Fruit fly (Drosophila melanogaster) whole organism, embryonic: ENCODE measurements around the gene CG4593.
A peak's percentile ranks its signal among the peaks of the same experiment; 100 is the strongest.

Source experiments
- Ada2b ChIP-seq: fragments of 200-800 bp; sonication (Bioruptor generic); IDR thresholded peaks from 2 replicates; pipeline ENCODE4 v1.3.6; 2022; ENCODE audit warnings: missing biosample characterization, missing genetic modification characterization
- Aef1 ChIP-seq: fragments of 200-800 bp; sonication (Bioruptor generic); IDR thresholded peaks from 3 replicates; pipeline ENCODE4 v1.3.6; 2022; ENCODE audit warnings: missing biosample characterization, missing genetic modification characterization
- CG1024 ChIP-seq: fragments of 200-800 bp; sonication (Bioruptor generic); IDR thresholded peaks from 2 replicates; pipeline ENCODE4 v1.3.6; 2022; ENCODE audit warnings: missing biosample characterization, missing genetic modification characterization
- CG14050 ChIP-seq: fragments of 200-800 bp; sonication (Bioruptor generic); IDR thresholded peaks from 3 replicates; pipeline ENCODE4 v1.3.6; 2022; ENCODE audit warnings: missing biosample characterization, missing genetic modification characterization
- CG15696 ChIP-seq: fragments of 200-800 bp; sonication (Bioruptor generic); optimal IDR thresholded peaks from 2 replicates; lab custom pipeline; 2019; ENCODE audit warnings: missing biosample characterization, mild to moderate bottlenecking, missing genetic modification characterization, moderate library complexity
- CG16779 ChIP-seq: fragments of 200-800 bp; sonication (Bioruptor generic); IDR thresholded peaks from 2 replicates; pipeline ENCODE4 v1.3.6; 2022; ENCODE audit warnings: missing biosample characterization, missing genetic modification characterization
- CG17328 ChIP-seq: fragments of 200-800 bp; sonication (Bioruptor generic); IDR thresholded peaks from 2 replicates; pipeline ENCODE4 v1.3.6; 2022; ENCODE audit warnings: missing biosample characterization, missing genetic modification characterization
- CG18262 ChIP-seq: fragments of 200-800 bp; optimal IDR thresholded peaks from 3 replicates; lab custom pipeline; 2019; ENCODE audit warnings: missing biosample characterization, mild to moderate bottlenecking, missing genetic modification characterization, moderate library complexity
- CG18619 ChIP-seq: fragments of 200-800 bp; sonication (Bioruptor generic); optimal IDR thresholded peaks from 3 replicates; lab custom pipeline; 2017; ENCODE audit warnings: missing biosample characterization, mild to moderate bottlenecking, missing genetic modification characterization
- CG2129 ChIP-seq: fragments of 200-800 bp; sonication (Bioruptor generic); IDR thresholded peaks from 2 replicates; pipeline ENCODE4 v1.3.6; 2022; ENCODE audit warnings: missing biosample characterization, missing genetic modification characterization; ENCODE audit not compliant: partially characterized antibody
- CG30403 ChIP-seq: fragments of 200-800 bp; sonication (Bioruptor generic); optimal IDR thresholded peaks from 3 replicates; lab custom pipeline; 2016; ENCODE audit warnings: missing biosample characterization, missing genetic modification characterization
- CG33557 ChIP-seq: fragments of 200-800 bp; sonication (Bioruptor generic); optimal IDR thresholded peaks from 2 replicates; lab custom pipeline; 2019; ENCODE audit warnings: missing biosample characterization, mild to moderate bottlenecking, missing genetic modification characterization, moderate library complexity
- CG43689 ChIP-seq: fragments of 200-800 bp; sonication (Bioruptor generic); IDR thresholded peaks from 2 replicates; pipeline ENCODE4 v1.3.6; 2022; ENCODE audit warnings: missing biosample characterization, missing genetic modification characterization
- CG4424 ChIP-seq: fragments of 200-800 bp; sonication (Bioruptor generic); optimal IDR thresholded peaks from 3 replicates; lab custom pipeline; 2016; ENCODE audit warnings: missing biosample characterization, missing genetic modification characterization
- CG4707 ChIP-seq: fragments of 200-800 bp; sonication (Bioruptor generic); optimal IDR thresholded peaks from 2 replicates; lab custom pipeline; 2018; ENCODE audit warnings: missing biosample characterization, mild to moderate bottlenecking, missing genetic modification characterization, moderate library complexity
- CG4730 ChIP-seq: fragments of 200-800 bp; sonication (Bioruptor generic); IDR thresholded peaks from 2 replicates; pipeline ENCODE4 v1.3.6; 2022; ENCODE audit warnings: missing biosample characterization, missing genetic modification characterization
- CG8290 ChIP-seq, 3 experiments: fragments of 200-800 bp; sonication (Bioruptor generic); optimal IDR thresholded peaks; 2 replicates each; lab custom pipeline; 2016 to 2019; ENCODE audit warnings: missing biosample characterization in 3 of 3, missing genetic modification characterization in 3 of 3, mild to moderate bottlenecking in 2 of 3, moderate library complexity in 1 of 3
- CG9932 ChIP-seq: fragments of 200-800 bp; sonication (Bioruptor generic); IDR thresholded peaks from 2 replicates; pipeline ENCODE4 v1.3.6; 2022; ENCODE audit warnings: missing biosample characterization, missing genetic modification characterization
- CrebB ChIP-seq: fragments of 200-800 bp; sonication (Bioruptor generic); optimal IDR thresholded peaks from 3 replicates; lab custom pipeline; 2018; ENCODE audit warnings: missing biosample characterization, mild to moderate bottlenecking, missing genetic modification characterization
- D19A ChIP-seq: fragments of 200-800 bp; optimal IDR thresholded peaks from 3 replicates; lab custom pipeline; 2019; ENCODE audit warnings: missing biosample characterization, mild to moderate bottlenecking, missing genetic modification characterization, moderate library complexity
- ERR ChIP-seq: fragments of 200-800 bp; sonication (Bioruptor generic); optimal IDR thresholded peaks from 2 replicates; lab custom pipeline; 2016; ENCODE audit warnings: missing biosample characterization, missing genetic modification characterization
- Elba2 ChIP-seq: fragments of 200-800 bp; sonication (Bioruptor generic); optimal IDR thresholded peaks from 3 replicates; lab custom pipeline; 2016; ENCODE audit warnings: missing biosample characterization, missing genetic modification characterization
- HLH3B ChIP-seq: fragments of 200-800 bp; sonication (Bioruptor generic); IDR thresholded peaks from 2 replicates; pipeline ENCODE4 v1.3.6; 2022; ENCODE audit warnings: missing biosample characterization, missing genetic modification characterization
- HLH54F ChIP-seq: fragments of 200-800 bp; sonication (Bioruptor generic); optimal IDR thresholded peaks from 3 replicates; lab custom pipeline; 2016; ENCODE audit warnings: missing biosample characterization, missing genetic modification characterization
- Hr3 ChIP-seq: fragments of 200-800 bp; sonication (Bioruptor generic); optimal IDR thresholded peaks from 3 replicates; lab custom pipeline; 2016; ENCODE audit warnings: missing biosample characterization, missing genetic modification characterization
- Hr51 ChIP-seq, 2 experiments: fragments of 200-800 bp; sonication (Bioruptor generic); optimal IDR thresholded peaks; 2 replicates in 1 of 2; 3 replicates in 1 of 2; lab custom pipeline; 2016 to 2018; ENCODE audit warnings: missing biosample characterization in 2 of 2, missing genetic modification characterization in 2 of 2, mild to moderate bottlenecking in 1 of 2, moderate library complexity in 1 of 2
- Max ChIP-seq: fragments of 200-800 bp; sonication (Bioruptor generic); optimal IDR thresholded peaks from 2 replicates; lab custom pipeline; 2016; ENCODE audit warnings: missing biosample characterization, mild to moderate bottlenecking, missing genetic modification characterization
- Mes4 ChIP-seq: fragments of 200-800 bp; sonication (Bioruptor generic); optimal IDR thresholded peaks from 2 replicates; lab custom pipeline; 2016; ENCODE audit warnings: missing biosample characterization, missing genetic modification characterization
- Nf-YC ChIP-seq: fragments of 200-800 bp; optimal IDR thresholded peaks from 3 replicates; lab custom pipeline; 2019; ENCODE audit warnings: missing biosample characterization, mild to moderate bottlenecking, missing genetic modification characterization, moderate library complexity
- Ptx1 ChIP-seq: fragments of 200-800 bp; sonication (Bioruptor generic); IDR thresholded peaks from 2 replicates; pipeline ENCODE4 v1.3.6; 2022; ENCODE audit warnings: missing biosample characterization, missing genetic modification characterization
- Six4 ChIP-seq: fragments of 200-800 bp; sonication (Bioruptor generic); optimal IDR thresholded peaks from 2 replicates; lab custom pipeline; 2016; ENCODE audit warnings: missing biosample characterization, missing genetic modification characterization
- TFAM ChIP-seq: fragments of 200-800 bp; sonication (Bioruptor generic); optimal IDR thresholded peaks from 2 replicates; lab custom pipeline; 2017; ENCODE audit warnings: missing biosample characterization, missing genetic modification characterization, inconsistent platforms
- bowl ChIP-seq: fragments of 200-800 bp; sonication (Bioruptor generic); IDR thresholded peaks from 2 replicates; pipeline ENCODE4 v1.3.6; 2022; ENCODE audit warnings: missing biosample characterization, missing genetic modification characterization
- btn ChIP-seq: fragments of 200-800 bp; sonication (Bioruptor generic); optimal IDR thresholded peaks from 2 replicates; lab custom pipeline; 2016; ENCODE audit warnings: missing biosample characterization, missing genetic modification characterization
- cas ChIP-seq: fragments of 200-800 bp; sonication (Bioruptor generic); IDR thresholded peaks from 2 replicates; pipeline ENCODE4 v1.3.6; 2022; ENCODE audit warnings: missing biosample characterization, missing genetic modification characterization
- cato ChIP-seq: fragments of 200-800 bp; sonication (Bioruptor generic); optimal IDR thresholded peaks from 2 replicates; lab custom pipeline; 2016; ENCODE audit warnings: missing biosample characterization, missing genetic modification characterization, borderline replicate concordance
- ci ChIP-seq: fragments of 200-800 bp; sonication (Bioruptor generic); IDR thresholded peaks from 3 replicates; pipeline ENCODE4 v1.3.6; 2022; ENCODE audit warnings: missing biosample characterization, missing genetic modification characterization
- croc ChIP-seq: fragments of 200-800 bp; sonication (Bioruptor generic); conservative IDR thresholded peaks from 3 replicates; pipeline ENCODE4 v1.3.6; 2022; ENCODE audit warnings: missing biosample characterization, missing genetic modification characterization
- dati ChIP-seq: fragments of 200-800 bp; sonication (Bioruptor generic); IDR thresholded peaks from 2 replicates; pipeline ENCODE4 v1.3.6; 2022; ENCODE audit warnings: missing biosample characterization, missing genetic modification characterization
- fd3F ChIP-seq: fragments of 200-800 bp; sonication (Bioruptor generic); optimal IDR thresholded peaks from 2 replicates; lab custom pipeline; 2018; ENCODE audit warnings: missing biosample characterization, mild to moderate bottlenecking, missing genetic modification characterization, moderate library complexity
- grn ChIP-seq: fragments of 200-800 bp; sonication (Bioruptor generic); optimal IDR thresholded peaks from 3 replicates; lab custom pipeline; 2017; ENCODE audit warnings: missing biosample characterization, missing genetic modification characterization
- gsb-n ChIP-seq: fragments of 200-800 bp; sonication (Bioruptor generic); optimal IDR thresholded peaks from 3 replicates; lab custom pipeline; 2018; ENCODE audit warnings: missing biosample characterization, mild to moderate bottlenecking, missing genetic modification characterization
- kay ChIP-seq: fragments of 200-800 bp; sonication (Bioruptor generic); optimal IDR thresholded peaks from 2 replicates; lab custom pipeline; 2016; ENCODE audit warnings: missing biosample characterization, missing genetic modification characterization
- lilli ChIP-seq: fragments of 200-800 bp; sonication (Bioruptor generic); optimal IDR thresholded peaks from 3 replicates; lab custom pipeline; 2016; ENCODE audit warnings: missing biosample characterization, missing genetic modification characterization
- nau ChIP-seq: fragments of 200-800 bp; sonication (Bioruptor generic); optimal IDR thresholded peaks from 3 replicates; lab custom pipeline; 2017; ENCODE audit warnings: missing biosample characterization, mild to moderate bottlenecking, missing genetic modification characterization, missing genetic modification reagents
- nom ChIP-seq: fragments of 200-800 bp; sonication (Bioruptor generic); optimal IDR thresholded peaks from 2 replicates; lab custom pipeline; 2017; ENCODE audit warnings: missing biosample characterization, missing genetic modification characterization, mild to moderate bottlenecking, moderate library complexity, missing genetic modification reagents
- onecut ChIP-seq: fragments of 200-800 bp; sonication (Bioruptor generic); IDR thresholded peaks from 2 replicates; pipeline ENCODE4 v1.3.6; 2022; ENCODE audit warnings: missing biosample characterization, missing genetic modification characterization
- pho ChIP-seq: fragments of 200-800 bp; sonication (Bioruptor generic); optimal IDR thresholded peaks from 2 replicates; lab custom pipeline; 2016; ENCODE audit warnings: missing biosample characterization, missing genetic modification characterization
- sc ChIP-seq, 3 experiments: fragments of >200 bp in 2 of 3; fragments of 200-800 bp in 1 of 3; sonication (Bioruptor generic) in 1 of 3; optimal IDR thresholded peaks; 2 replicates in 2 of 3; 3 replicates in 1 of 3; lab custom pipeline; 2017; ENCODE audit warnings: mild to moderate bottlenecking in 1 of 3, missing biosample characterization in 1 of 3, missing genetic modification characterization in 1 of 3, missing genetic modification reagents in 1 of 3
- wek ChIP-seq: fragments of 200-800 bp; sonication (Bioruptor generic); optimal IDR thresholded peaks from 3 replicates; lab custom pipeline; 2018; ENCODE audit warnings: missing biosample characterization, mild to moderate bottlenecking, missing genetic modification characterization, moderate library complexity

The CG4593 gene

DNA sequence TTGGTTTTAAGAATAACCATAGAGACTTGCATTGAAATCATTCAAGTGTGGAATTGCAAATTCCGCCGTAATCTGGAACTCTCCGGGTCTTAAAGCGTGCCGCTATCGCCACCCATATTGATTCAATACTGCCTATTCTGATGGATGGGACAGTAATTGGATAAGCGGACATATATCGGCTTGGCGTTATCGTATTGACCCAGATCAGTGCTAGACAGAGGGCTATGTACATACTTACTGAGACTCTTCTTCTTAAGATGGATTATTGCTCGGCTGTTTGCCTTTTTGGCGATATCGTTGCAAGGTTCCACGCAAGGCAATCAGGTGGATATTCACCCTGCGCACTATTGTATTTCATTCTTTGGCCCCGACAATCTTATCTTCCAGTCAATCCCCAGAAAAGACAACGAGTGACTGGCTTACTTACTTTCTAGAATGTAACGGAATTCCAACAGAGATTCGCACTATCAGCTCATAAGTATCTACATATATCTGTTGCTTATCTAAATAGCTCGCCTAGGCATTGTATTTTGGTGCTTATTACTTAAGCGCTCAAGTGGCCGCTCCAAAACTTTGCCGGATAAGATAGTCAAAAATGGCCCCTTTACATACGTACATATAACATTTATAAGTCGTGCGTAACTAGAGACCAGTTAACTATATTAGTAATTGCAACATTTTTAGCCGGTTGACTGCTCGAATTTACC lies 19.1 kb upstream of the CG4593 start (continued):
- no peak for TF ChIP-seq CG4707 (GFP tag; lab: Kevin White, UChicago)
- TF ChIP-seq onecut (GFP tag; lab: Robert Waterston, UW), result no peak
- TF ChIP-seq grn, result peak; percentile 77
- TF ChIP-seq CG30403 (GFP tag; lab: Kevin White, UChicago), result no peak
- TF ChIP-seq gsb-n (tag; lab: Kevin White, UChicago), result no peak
- no peak for TF ChIP-seq Mes4 (GFP tag; lab: Kevin White, UChicago)
- peak; percentile 55 for TF ChIP-seq CG15696 (tag; lab: Kevin White, UChicago)
- no peak for TF ChIP-seq cas (GFP tag; lab: Robert Waterston, UW)
- TF ChIP-seq lilli, result no peak
- TF ChIP-seq Elba2 (GFP tag; lab: Kevin White, UChicago), result no peak
- TF ChIP-seq Ada2b (GFP tag; lab: Robert Waterston, UW), result no peak
- no peak for TF ChIP-seq D19A (tag; lab: Kevin White, UChicago)
- TF ChIP-seq CG18619 (GFP tag; lab: Kevin White, UChicago), result peak; percentile 15
- TF ChIP-seq croc (GFP tag; lab: Robert Waterston, UW), result no peak
- TF ChIP-seq pho (GFP tag; lab: Kevin White, UChicago), result no peak
- no peak for TF ChIP-seq fd3F (GFP tag; lab: Kevin White, UChicago)
- TF ChIP-seq dati, result no peak
- TF ChIP-seq nau (GFP tag; lab: Kevin White, UChicago), result no peak
- no peak for TF ChIP-seq cato (GFP tag; lab: Kevin White, UChicago)
- no peak for TF ChIP-seq Max
- no peak for TF ChIP-seq CG16779
- TF ChIP-seq CG9932, result no peak
- peak; percentile 43 for TF ChIP-seq wek (GFP tag; lab: Kevin White, UChicago)
- TF ChIP-seq Hr3, result no peak
- no peak for TF ChIP-seq HLH54F (GFP tag; lab: Kevin White, UChicago)
- TF ChIP-seq bowl (GFP tag; lab: Robert Waterston, UW), result no peak
- TF ChIP-seq kay (GFP tag; lab: Kevin White, UChicago), result no peak
- TF ChIP-seq CG43689 (GFP tag; lab: Robert Waterston, UW), result no peak
- TF ChIP-seq CG8290 (GFP tag; optimal IDR thresholded peaks at IDR 0.05; lab: Kevin White, UChicago), result no peak
- peak; percentile 19 to 56 for TF ChIP-seq CG8290 (tag; optimal IDR thresholded peaks at IDR 0.05; lab: Kevin White, UChicago)
- TF ChIP-seq TFAM (GFP tag; lab: Kevin White, UChicago), result no peak
- no peak for TF ChIP-seq btn (GFP tag; lab: Kevin White, UChicago)
- TF ChIP-seq CG33557 (GFP tag; lab: Kevin White, UChicago), result peak; percentile 43
- no peak for TF ChIP-seq CG4424
- no peak for TF ChIP-seq CG1024
- TF ChIP-seq CG14050 (GFP tag; lab: Robert Waterston, UW), result no peak
- no peak for TF ChIP-seq Six4
- no peak for TF ChIP-seq Aef1
- TF ChIP-seq CrebB (tag; lab: Kevin White, UChicago), result no peak
- TF ChIP-seq HLH3B (GFP tag; lab: Robert Waterston, UW), result no peak
- no peak for TF ChIP-seq CG2129 (GFP tag; lab: Robert Waterston, UW)
- no peak for TF ChIP-seq CG17328 (GFP tag; lab: Robert Waterston, UW)
- TF ChIP-seq Hr51 (GFP tag; optimal IDR thresholded peaks at IDR 0.05; lab: Kevin White, UChicago), result no peak
- TF ChIP-seq Nf-YC, result no peak
- no peak for TF ChIP-seq Ptx1 (GFP tag; lab: Robert Waterston, UW)
- no peak for TF ChIP-seq CG18262 (tag; lab: Kevin White, UChicago)
- no peak for TF ChIP-seq ERR (GFP tag; lab: Kevin White, UChicago)
- TF ChIP-seq nom, result peak; percentile 77
- TF ChIP-seq CG4730 (GFP tag; lab: Robert Waterston, UW), result no peak
- TF ChIP-seq ci (GFP tag; lab: Robert Waterston, UW), result 0 out of 3 replicates have a peak, but pooled peaks have one; percentile 22
- TF ChIP-seq sc (optimal IDR thresholded peaks at IDR 0.05; lab: Kevin White, UChicago), result no peak
- no peak for TF ChIP-seq sc (GFP tag; optimal IDR thresholded peaks at IDR 0.05; lab: Kevin White, UChicago)
